Worm (Caenorhabditis elegans) whole organism, L4 larva: Measurements from ENCODE around the gene F53F8.7.

ENCODE experiments used
- aha-1 ChIP-seq: fragments of 150-350 bp; peaks from one replicate; lab custom pipeline; 2014; ENCODE audit warnings: missing biosample characterization, missing genetic modification characterization
- mdl-1 ChIP-seq, 2 experiments: fragments of 150-350 bp in 1 of 2; sonication (generic microtip) in 1 of 2; optimal IDR thresholded peaks; 2 replicates each; lab custom pipeline; 2014 to 2017; ENCODE audit warnings: missing biosample characterization in 2 of 2, missing genetic modification characterization in 2 of 2
- nhr-11 ChIP-seq: fragments of 150-350 bp; optimal IDR thresholded peaks from 2 replicates; lab custom pipeline; 2014; ENCODE audit warnings: missing biosample characterization, missing genetic modification characterization
- nhr-25 ChIP-seq: sonication (generic microtip); optimal IDR thresholded peaks from 2 replicates; lab custom pipeline; 2017; ENCODE audit warnings: missing genetic modification characterization, mild to moderate bottlenecking, missing compliant biosample characterization, antibody characterized with exemption, moderate library complexity, borderline replicate concordance; ENCODE audit not compliant: insufficient read depth
- nhr-76 ChIP-seq: fragments of 150-350 bp; optimal IDR thresholded peaks from 2 replicates; lab custom pipeline; 2014; ENCODE audit warnings: missing biosample characterization, missing genetic modification characterization

- TF ChIP-seq nhr-76 (tag; lab: Kevin White, UChicago) (no peak), mdl-1 (tag; optimal IDR thresholded peaks at IDR 0.05; lab: Kevin White, UChicago) (peak; percentile 40 to 85), aha-1 (tag; lab: Kevin White, UChicago) (no peak), nhr-11 (tag; lab: Kevin White, UChicago) (no peak), nhr-25 (tag; lab: Kevin White, UChicago) (no peak)
Measured at ce11 chrV:20712994-20713326, 14.8 kb upstream of the F53F8.7 start.
